Fruit fly (Drosophila melanogaster) whole organism, embryonic: ENCODE results near the gene CG18542.

ENCODE experiments used
- Adf1 ChIP-seq: fragments of 200-800 bp; sonication (Bioruptor generic); IDR thresholded peaks from 2 replicates; pipeline ENCODE4 v1.3.6; 2022; ENCODE audit warnings: missing biosample characterization, missing genetic modification characterization
- B-H1 ChIP-seq: fragments of 200-800 bp; sonication (Bioruptor generic); IDR thresholded peaks from 3 replicates; pipeline ENCODE4 v1.3.6; 2022; ENCODE audit warnings: missing biosample characterization, missing genetic modification characterization
- B-H2 ChIP-seq: fragments of 200-800 bp; sonication (Bioruptor generic); optimal IDR thresholded peaks from 2 replicates; lab custom pipeline; 2018; ENCODE audit warnings: missing biosample characterization, mild to moderate bottlenecking, missing genetic modification characterization
- Blimp-1 ChIP-seq: fragments of 200-800 bp; sonication (Bioruptor generic); optimal IDR thresholded peaks from 3 replicates; lab custom pipeline; 2018; ENCODE audit warnings: missing biosample characterization, missing genetic modification characterization, mild to moderate bottlenecking, moderate library complexity, missing genetic modification reagents
- BtbVII ChIP-seq: fragments of 200-800 bp; sonication (Bioruptor generic); optimal IDR thresholded peaks from 3 replicates; lab custom pipeline; 2017; ENCODE audit warnings: missing biosample characterization, mild to moderate bottlenecking, missing genetic modification characterization
- CG1024 ChIP-seq: fragments of 200-800 bp; sonication (Bioruptor generic); IDR thresholded peaks from 2 replicates; pipeline ENCODE4 v1.3.6; 2022; ENCODE audit warnings: missing biosample characterization, missing genetic modification characterization
- CG10565 ChIP-seq: fragments of 200-800 bp; sonication (Bioruptor generic); optimal IDR thresholded peaks from 3 replicates; lab custom pipeline; 2016; ENCODE audit warnings: missing biosample characterization, mild to moderate bottlenecking, missing genetic modification characterization
- CG11247 ChIP-seq: fragments of 200-800 bp; sonication (Bioruptor generic); IDR thresholded peaks from 2 replicates; pipeline ENCODE4 v1.3.6; 2022; ENCODE audit warnings: missing biosample characterization, missing genetic modification characterization
- CG12391 ChIP-seq: fragments of 200-800 bp; sonication (Bioruptor generic); optimal IDR thresholded peaks from 3 replicates; lab custom pipeline; 2018; ENCODE audit warnings: missing biosample characterization, mild to moderate bottlenecking, missing genetic modification characterization, moderate library complexity
- CG15696 ChIP-seq: fragments of 200-800 bp; sonication (Bioruptor generic); optimal IDR thresholded peaks from 2 replicates; lab custom pipeline; 2019; ENCODE audit warnings: missing biosample characterization, mild to moderate bottlenecking, missing genetic modification characterization, moderate library complexity
- CG1602 ChIP-seq: fragments of 200-800 bp; sonication (Bioruptor generic); optimal IDR thresholded peaks from 3 replicates; lab custom pipeline; 2016; ENCODE audit warnings: missing biosample characterization, missing genetic modification characterization
- CG16813 ChIP-seq: fragments of 200-800 bp; sonication (Bioruptor generic); IDR thresholded peaks from 3 replicates; pipeline ENCODE4 v1.3.6; 2022; ENCODE audit warnings: missing biosample characterization, missing genetic modification characterization; ENCODE audit not compliant: partially characterized antibody
- CG16863 ChIP-seq: fragments of 200-800 bp; sonication (Bioruptor generic); optimal IDR thresholded peaks from 3 replicates; lab custom pipeline; 2016; ENCODE audit warnings: missing biosample characterization, missing genetic modification characterization
- CG17186 ChIP-seq: fragments of 200-800 bp; sonication (Bioruptor generic); optimal IDR thresholded peaks from 3 replicates; lab custom pipeline; 2017; ENCODE audit warnings: missing biosample characterization, missing genetic modification reagents, missing genetic modification characterization
- CG34224 ChIP-seq: fragments of 200-800 bp; sonication (Bioruptor generic); IDR thresholded peaks from 3 replicates; pipeline ENCODE4 v1.3.6; 2022; ENCODE audit warnings: missing biosample characterization, missing genetic modification characterization; ENCODE audit not compliant: partially characterized antibody
- CG6854 ChIP-seq: fragments of 200-800 bp; sonication (Bioruptor generic); optimal IDR thresholded peaks from 3 replicates; lab custom pipeline; 2017; ENCODE audit warnings: missing biosample characterization, mild to moderate bottlenecking, missing genetic modification characterization
- CG7357 ChIP-seq: fragments of 200-800 bp; sonication (Bioruptor generic); IDR thresholded peaks from 3 replicates; pipeline ENCODE4 v1.3.6; 2022; ENCODE audit warnings: missing biosample characterization, missing genetic modification characterization
- CG7745 ChIP-seq: fragments of 200-800 bp; sonication (Bioruptor generic); optimal IDR thresholded peaks from 2 replicates; lab custom pipeline; 2018; ENCODE audit warnings: missing biosample characterization, mild to moderate bottlenecking, missing genetic modification characterization, moderate library complexity
- Deaf1 ChIP-seq: fragments of 200-800 bp; optimal IDR thresholded peaks from 3 replicates; lab custom pipeline; 2019; ENCODE audit warnings: missing biosample characterization, mild to moderate bottlenecking, missing genetic modification characterization, moderate library complexity
- Dll ChIP-seq: fragments of 200-800 bp; sonication (Bioruptor generic); IDR thresholded peaks from 4 replicates; pipeline ENCODE4 v1.3.6; 2022; ENCODE audit warnings: missing biosample characterization, missing genetic modification characterization; ENCODE audit not compliant: partially characterized antibody
- E2f1 ChIP-seq: fragments of 200-800 bp; sonication (Bioruptor generic); IDR thresholded peaks from 2 replicates; pipeline ENCODE4 v1.3.6; 2022; ENCODE audit warnings: missing biosample characterization, missing genetic modification characterization
- Ets97D ChIP-seq: fragments of 200-800 bp; sonication (Bioruptor generic); optimal IDR thresholded peaks from 3 replicates; lab custom pipeline; 2016; ENCODE audit warnings: missing biosample characterization, missing genetic modification characterization
- HLH4C ChIP-seq: fragments of 200-800 bp; sonication (Bioruptor generic); IDR thresholded peaks from 3 replicates; pipeline ENCODE4 v1.3.6; 2022; ENCODE audit warnings: missing biosample characterization, missing genetic modification characterization; ENCODE audit not compliant: partially characterized antibody
- Hr39 ChIP-seq: fragments of >200 bp; optimal IDR thresholded peaks from 2 replicates; lab custom pipeline; 2017
- Hr51 ChIP-seq, 2 experiments: fragments of 200-800 bp; sonication (Bioruptor generic); optimal IDR thresholded peaks; 2 replicates in 1 of 2; 3 replicates in 1 of 2; lab custom pipeline; 2016 to 2018; ENCODE audit warnings: missing biosample characterization in 2 of 2, missing genetic modification characterization in 2 of 2, mild to moderate bottlenecking in 1 of 2, moderate library complexity in 1 of 2
- Mad ChIP-seq: fragments of 200-800 bp; sonication (Bioruptor generic); optimal IDR thresholded peaks from 2 replicates; lab custom pipeline; 2016; ENCODE audit warnings: missing biosample characterization, missing genetic modification characterization
- Med ChIP-seq: fragments of 200-800 bp; sonication (Bioruptor generic); peaks from one replicate; lab custom pipeline; 2016; ENCODE audit warnings: missing biosample characterization, missing genetic modification characterization, mild to moderate bottlenecking, inconsistent platforms, moderate library complexity
- Meics ChIP-seq: fragments of 200-800 bp; sonication (Bioruptor generic); optimal IDR thresholded peaks from 2 replicates; lab custom pipeline; 2017; ENCODE audit warnings: missing biosample characterization, mild to moderate bottlenecking, missing genetic modification characterization
- NK7.1 ChIP-seq: fragments of 200-800 bp; sonication (Bioruptor generic); optimal IDR thresholded peaks from 3 replicates; lab custom pipeline; 2016; ENCODE audit warnings: missing biosample characterization, missing genetic modification characterization
- Rfx ChIP-seq: fragments of 200-800 bp; sonication (Bioruptor generic); IDR thresholded peaks from 2 replicates; pipeline ENCODE4 v1.3.6; 2022; ENCODE audit warnings: missing biosample characterization, missing genetic modification characterization
- Side ChIP-seq: fragments of 200-800 bp; sonication (Bioruptor generic); optimal IDR thresholded peaks from 2 replicates; lab custom pipeline; 2016; ENCODE audit warnings: missing biosample characterization, missing genetic modification characterization
- Taf1 ChIP-seq: fragments of 200-800 bp; sonication (Bioruptor generic); IDR thresholded peaks from 2 replicates; pipeline ENCODE4 v1.3.6; 2022; ENCODE audit warnings: missing biosample characterization, missing genetic modification characterization
- ci ChIP-seq: fragments of 200-800 bp; sonication (Bioruptor generic); IDR thresholded peaks from 3 replicates; pipeline ENCODE4 v1.3.6; 2022; ENCODE audit warnings: missing biosample characterization, missing genetic modification characterization
- ewg ChIP-seq: fragments of 200-800 bp; sonication (Bioruptor generic); optimal IDR thresholded peaks from 3 replicates; lab custom pipeline; 2017; ENCODE audit warnings: mild to moderate bottlenecking, missing biosample characterization, missing genetic modification reagents, missing genetic modification characterization
- eyg ChIP-seq: fragments of 200-800 bp; sonication (Bioruptor generic); optimal IDR thresholded peaks from 3 replicates; lab custom pipeline; 2016; ENCODE audit warnings: missing biosample characterization, missing genetic modification characterization
- gem ChIP-seq: fragments of 200-800 bp; sonication (Bioruptor generic); optimal IDR thresholded peaks from 2 replicates; lab custom pipeline; 2019; ENCODE audit warnings: missing biosample characterization, mild to moderate bottlenecking, missing genetic modification characterization, moderate library complexity
- hkb ChIP-seq, 2 experiments: fragments of 200-800 bp in 1 of 2; fragments of >200 bp in 1 of 2; sonication (Bioruptor generic) in 1 of 2; IDR thresholded peaks in 1 of 2; optimal IDR thresholded peaks in 1 of 2; 2 replicates each; pipeline versions ENCODE4 v1.3.6 to Lab custom; 2017 to 2022; ENCODE audit warnings: missing biosample characterization in 1 of 2, missing genetic modification characterization in 1 of 2
- lab ChIP-seq: fragments of 200-800 bp; sonication (Bioruptor generic); optimal IDR thresholded peaks from 3 replicates; lab custom pipeline; 2017; ENCODE audit warnings: missing biosample characterization, missing genetic modification characterization, mild to moderate bottlenecking, moderate library complexity, missing genetic modification reagents
- nerfin-1 ChIP-seq: fragments of 200-800 bp; sonication (Bioruptor generic); optimal IDR thresholded peaks from 3 replicates; lab custom pipeline; 2019; ENCODE audit warnings: missing biosample characterization, mild to moderate bottlenecking, missing genetic modification characterization, moderate library complexity
- odd ChIP-seq: fragments of 200-800 bp; sonication (Bioruptor generic); optimal IDR thresholded peaks from 2 replicates; lab custom pipeline; 2017; ENCODE audit warnings: missing biosample characterization, mild to moderate bottlenecking, missing genetic modification characterization
- p53 ChIP-seq: fragments of 200-800 bp; sonication (Bioruptor generic); optimal IDR thresholded peaks from 2 replicates; lab custom pipeline; 2016; ENCODE audit warnings: missing biosample characterization, missing genetic modification characterization
- pfk ChIP-seq: fragments of 200-800 bp; sonication (Bioruptor generic); optimal IDR thresholded peaks from 2 replicates; lab custom pipeline; 2018; ENCODE audit warnings: missing biosample characterization, mild to moderate bottlenecking, missing genetic modification characterization, moderate library complexity
- pnt ChIP-seq: fragments of 200-800 bp; sonication (Bioruptor generic); optimal IDR thresholded peaks from 3 replicates; lab custom pipeline; 2016; ENCODE audit warnings: missing biosample characterization, missing genetic modification characterization
- pum ChIP-seq: fragments of 200-800 bp; sonication (Bioruptor generic); optimal IDR thresholded peaks from 2 replicates; lab custom pipeline; 2016; ENCODE audit warnings: missing biosample characterization, missing genetic modification characterization
- sens-2 ChIP-seq: fragments of 200-800 bp; sonication (Bioruptor generic); IDR thresholded peaks from 2 replicates; pipeline ENCODE4 v1.3.6; 2022; ENCODE audit warnings: missing biosample characterization, missing genetic modification characterization
- sob ChIP-seq: fragments of 200-800 bp; sonication (Bioruptor generic); IDR thresholded peaks from 2 replicates; pipeline ENCODE4 v1.3.6; 2022; ENCODE audit warnings: missing biosample characterization, missing genetic modification characterization
- tgo ChIP-seq: fragments of 200-800 bp; sonication (Bioruptor generic); IDR thresholded peaks from 3 replicates; pipeline ENCODE4 v1.3.6; 2022; ENCODE audit warnings: missing biosample characterization, missing genetic modification characterization
- unc-4 ChIP-seq: fragments of 200-800 bp; sonication (Bioruptor generic); IDR thresholded peaks from 2 replicates; pipeline ENCODE4 v1.3.6; 2022; ENCODE audit warnings: missing biosample characterization, missing genetic modification characterization; ENCODE audit not compliant: partially characterized antibody
- wdn ChIP-seq: fragments of 200-800 bp; sonication (Bioruptor generic); IDR thresholded peaks from 2 replicates; pipeline ENCODE4 v1.3.6; 2022; ENCODE audit warnings: missing biosample characterization, missing genetic modification characterization

Gene CG18542

DNA sequence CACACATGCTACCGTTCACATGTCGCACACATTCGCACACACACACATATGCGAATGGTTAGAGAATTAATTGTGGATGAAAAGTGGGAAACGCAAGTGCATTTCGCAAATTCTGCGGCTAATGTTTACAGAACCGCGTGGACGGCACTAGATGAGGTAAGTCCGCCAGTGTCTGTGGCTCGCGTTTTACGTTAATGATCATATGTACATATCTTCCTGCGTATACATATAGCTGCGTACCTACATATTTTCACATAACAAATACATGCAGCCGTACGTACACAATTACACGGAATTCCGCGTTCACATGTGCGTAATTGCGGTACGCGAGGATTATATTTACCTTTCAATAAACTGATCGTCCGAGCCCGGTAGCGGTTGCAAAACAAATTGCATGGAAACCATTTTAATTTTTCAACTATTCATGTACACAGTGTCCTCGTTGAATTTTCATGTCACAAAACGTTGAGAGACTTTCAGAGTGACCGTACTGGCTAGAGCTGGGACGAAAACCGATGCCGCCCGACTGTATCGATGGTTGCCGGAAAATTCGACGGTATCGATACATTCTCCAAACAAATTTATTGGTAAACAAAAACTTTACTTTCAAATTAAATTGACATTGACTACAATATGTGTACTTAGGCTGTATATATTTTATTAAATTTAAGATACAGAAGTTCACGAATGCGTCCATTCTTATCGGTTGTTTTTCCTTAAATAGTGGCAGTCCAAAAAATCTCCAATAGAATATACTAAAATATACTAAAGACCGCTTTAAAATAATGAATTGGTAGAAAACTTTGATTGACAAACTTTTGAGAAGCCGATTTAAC is 39.8 kb downstream of the CG18542 start, which contains the start of gene hyd (continued):
- TF ChIP-seq BtbVII (GFP tag; lab: Kevin White, UChicago) (no peak), CG34224 (GFP tag; lab: Robert Waterston, UW) (peak; percentile 74), CG15696 (no peak), Adf1 (no peak), ci (GFP tag; lab: Robert Waterston, UW) (no peak), B-H1 (no peak), nerfin-1 (peak; percentile 89), Rfx (GFP tag; lab: Robert Waterston, UW) (no peak), Taf1 (no peak), Side (GFP tag; lab: Kevin White, UChicago) (no peak), tgo (no peak), sens-2 (no peak), pum (no peak), Med (GFP tag; lab: Kevin White, UChicago) (peak; percentile 77), Hr51 (GFP tag; optimal IDR thresholded peaks at IDR 0.05; lab: Kevin White, UChicago) (no peak), CG1602 (GFP tag; lab: Kevin White, UChicago) (no peak), NK7.1 (GFP tag; lab: Kevin White, UChicago) (no peak), Hr39 (lab: Kevin White, UChicago) (no peak), CG16863 (GFP tag; lab: Kevin White, UChicago) (peak; percentile 24), pnt (GFP tag; lab: Kevin White, UChicago) (no peak), unc-4 (peak; percentile 81), HLH4C (GFP tag; lab: Robert Waterston, UW) (peak; percentile 84), ewg (GFP tag; lab: Kevin White, UChicago) (no peak), gem (tag; lab: Kevin White, UChicago) (no peak), Deaf1 (no peak), hkb (optimal IDR thresholded peaks at IDR 0.05; lab: Kevin White, UChicago) (no peak), hkb (GFP tag; IDR thresholded peaks at IDR 0.05; lab: Robert Waterston, UW) (peak; percentile 6; the same call in 1 of the 2 replicates), CG12391 (tag; lab: Kevin White, UChicago) (no peak), pfk (no peak), CG17186 (GFP tag; lab: Kevin White, UChicago) (peak; percentile 24), B-H2 (GFP tag; lab: Kevin White, UChicago) (no peak), CG6854 (GFP tag; lab: Kevin White, UChicago) (no peak), Ets97D (GFP tag; lab: Kevin White, UChicago) (peak; percentile 51), Meics (no peak), Dll (peak; percentile 92), Blimp-1 (no peak), lab (GFP tag; lab: Kevin White, UChicago) (no peak), p53 (GFP tag; lab: Kevin White, UChicago) (no peak), CG1024 (no peak), sob (GFP tag; lab: Robert Waterston, UW) (no peak), CG10565 (GFP tag; lab: Kevin White, UChicago) (no peak), CG7745 (tag; lab: Kevin White, UChicago) (no peak), CG7357 (GFP tag; lab: Robert Waterston, UW) (no peak), eyg (no peak), wdn (GFP tag; lab: Robert Waterston, UW) (no peak), Mad (GFP tag; lab: Kevin White, UChicago) (no peak), CG11247 (GFP tag; lab: Robert Waterston, UW) (no peak), E2f1 (GFP tag; lab: Robert Waterston, UW) (no peak), odd (GFP tag; lab: Kevin White, UChicago) (no peak), CG16813 (GFP tag; lab: Robert Waterston, UW) (peak; percentile 87)
